Fruit fly (Drosophila melanogaster) whole organism, adult: Measurements from ENCODE around the gene Lztr1.

Source experiments
- CG1620 ChIP-seq: fragments of 200-800 bp; sonication (Bioruptor generic); optimal IDR thresholded peaks from 2 replicates; lab custom pipeline; 2016; ENCODE audit warnings: missing biosample characterization, missing genetic modification characterization
- CG5204 ChIP-seq: fragments of 200-800 bp; sonication (Bioruptor generic); optimal IDR thresholded peaks from 2 replicates; lab custom pipeline; 2016; ENCODE audit warnings: missing biosample characterization, missing genetic modification characterization
- CG7045 ChIP-seq: fragments of 200-800 bp; sonication (Bioruptor generic); optimal IDR thresholded peaks from 2 replicates; lab custom pipeline; 2017; ENCODE audit warnings: missing biosample characterization, mild to moderate bottlenecking, missing genetic modification characterization
- CG7101 ChIP-seq: fragments of 200-800 bp; sonication (Bioruptor generic); optimal IDR thresholded peaks from 2 replicates; lab custom pipeline; 2018; ENCODE audit warnings: missing biosample characterization, mild to moderate bottlenecking, missing genetic modification characterization, moderate library complexity
- Clk ChIP-seq: fragments of 200-800 bp; sonication (Bioruptor generic); optimal IDR thresholded peaks from 2 replicates; lab custom pipeline; 2017; ENCODE audit warnings: missing biosample characterization, missing genetic modification characterization
- Crg-1 ChIP-seq: fragments of 200-800 bp; sonication (Bioruptor generic); optimal IDR thresholded peaks from 2 replicates; lab custom pipeline; 2016; ENCODE audit warnings: missing biosample characterization, missing genetic modification characterization
- Hr96 ChIP-seq: fragments of 200-800 bp; sonication (Bioruptor generic); optimal IDR thresholded peaks from 2 replicates; lab custom pipeline; 2016; ENCODE audit warnings: missing biosample characterization, missing genetic modification characterization
- cic ChIP-seq: fragments of 200-800 bp; sonication (Bioruptor generic); optimal IDR thresholded peaks from 2 replicates; lab custom pipeline; 2017; ENCODE audit warnings: missing biosample characterization, mild to moderate bottlenecking, missing genetic modification characterization, moderate library complexity
- ovo ChIP-seq: fragments of 200-800 bp; sonication (Bioruptor generic); optimal IDR thresholded peaks from 2 replicates; lab custom pipeline; 2016; ENCODE audit warnings: missing biosample characterization, missing genetic modification characterization
- pad ChIP-seq: fragments of 200-800 bp; sonication (Bioruptor generic); optimal IDR thresholded peaks from 3 replicates; lab custom pipeline; 2017; ENCODE audit warnings: missing biosample characterization, missing genetic modification characterization, mild to moderate bottlenecking, moderate library complexity, missing genetic modification reagents

- TF ChIP-seq CG7101 (tag; lab: Kevin White, UChicago): no peak
- TF ChIP-seq cic: no peak
- no peak for TF ChIP-seq Crg-1 (GFP tag; lab: Kevin White, UChicago)
- TF ChIP-seq Clk (GFP tag; lab: Kevin White, UChicago): no peak
- TF ChIP-seq pad: no peak
- TF ChIP-seq ovo (GFP tag; lab: Kevin White, UChicago): no peak
- TF ChIP-seq CG1620 (GFP tag; lab: Kevin White, UChicago): no peak
- TF ChIP-seq CG5204: no peak
- TF ChIP-seq Hr96 (GFP tag; lab: Kevin White, UChicago): no peak
- no peak for TF ChIP-seq CG7045 (GFP tag; lab: Kevin White, UChicago)
Observed at dm6 chrX:945446-946013, 18.1 kb upstream of the Lztr1 start, which contains the start of gene CG3703.
